Worm (Caenorhabditis elegans) whole organism, L4/young adult: ENCODE measurements around the gene T04A8.18.

Experiments
- W03F9.2 ChIP-seq: fragments of 150-350 bp; optimal IDR thresholded peaks from 2 replicates; lab custom pipeline; 2014; ENCODE audit warnings: missing biosample characterization, missing genetic modification characterization
- dao-5 ChIP-seq: sonication (generic microtip); optimal IDR thresholded peaks from 2 replicates; lab custom pipeline; 2016; ENCODE audit warnings: missing genotype, missing genetic modification characterization, moderate library complexity, missing compliant biosample characterization
- him-1 ChIP-seq: sonication (generic microtip); optimal IDR thresholded peaks from 2 replicates; lab custom pipeline; 2016; ENCODE audit warnings: missing genotype, missing genetic modification reagents, missing genetic modification characterization, missing compliant biosample characterization

DNA sequence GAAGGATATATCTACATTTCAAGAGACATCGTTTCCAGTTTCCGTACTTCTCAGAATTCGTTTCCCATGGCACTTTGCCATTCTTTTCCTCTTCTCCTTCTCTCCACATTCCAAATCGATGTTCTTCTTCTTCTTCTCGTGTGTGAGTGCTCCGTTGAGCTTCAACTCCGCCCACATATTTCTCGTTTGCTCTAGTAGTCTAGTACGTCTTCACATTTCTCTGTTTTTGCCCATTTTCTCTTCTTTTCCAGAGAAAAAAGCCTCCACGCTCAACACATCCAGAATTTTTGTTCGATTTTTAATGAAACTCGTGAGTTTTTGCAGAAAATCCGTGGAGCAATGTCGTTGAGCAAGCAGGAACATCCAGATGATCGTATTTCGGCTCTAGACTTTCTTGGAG is at the start of gene T04A8.18:
- TF ChIP-seq W03F9.2 (tag; lab: Kevin White, UChicago) (no peak), him-1 (tag; lab: Kevin White, UChicago) (no peak), dao-5 (tag; lab: Kevin White, UChicago) (no peak)
